Worm (Caenorhabditis elegans) whole organism, midembryonic: ENCODE measurements around the gene ZK1098.6.

Source experiments
- flt-1 ChIP-seq: fragments of 200-800 bp; sonication (Bioruptor generic); IDR thresholded peaks from 2 replicates; pipeline ENCODE4 v1.3.6; 2022; ENCODE audit warnings: missing genetic modification characterization, missing compliant biosample characterization
- klf-2 ChIP-seq: fragments of 200-800 bp; sonication (Bioruptor generic); conservative IDR thresholded peaks from 2 replicates; pipeline ENCODE4 v1.3.6; 2022; ENCODE audit warnings: missing genetic modification reagents, missing genetic modification characterization, missing compliant biosample characterization
- med-1 ChIP-seq: sonication (generic microtip); optimal IDR thresholded peaks from 2 replicates; lab custom pipeline; 2017; ENCODE audit warnings: missing genetic modification characterization, mild to moderate bottlenecking, missing compliant biosample characterization, antibody characterized with exemption, missing genetic modification reagents; ENCODE audit not compliant: insufficient read depth
- ref-1 ChIP-seq: fragments of 200-800 bp; sonication (Bioruptor generic); conservative IDR thresholded peaks from 2 replicates; pipeline ENCODE4 v1.3.6; 2022; ENCODE audit warnings: missing genetic modification reagents, missing genetic modification characterization, missing compliant biosample characterization
- tab-1 ChIP-seq: fragments of 200-800 bp; sonication (Bioruptor generic); IDR thresholded peaks from 2 replicates; pipeline ENCODE4 v1.3.6; 2022; ENCODE audit warnings: missing genetic modification characterization, missing compliant biosample characterization

ce11 chrIII:9501072-9501471, 25.9 kb upstream of the ZK1098.6 start:
- TF ChIP-seq med-1 (GFP tag; lab: Kevin White, UChicago): no peak
- TF ChIP-seq tab-1: no peak
- TF ChIP-seq flt-1: no peak
- no peak for TF ChIP-seq ref-1
- TF ChIP-seq klf-2 (GFP tag; lab: Robert Waterston, UW): no peak
